Worm (Caenorhabditis elegans): ENCODE data around the gene F32G8.3.

- TF ChIP-seq him-1 (tag; optimal IDR thresholded peaks at IDR 0.05): no peak
- TF ChIP-seq dao-5 (tag; optimal IDR thresholded peaks at IDR 0.05): no peak
- no peak for TF ChIP-seq W03F9.2 (tag; optimal IDR thresholded peaks at IDR 0.05)
These were observed 7.7 kb upstream of the F32G8.3 start for ce11 chrV:10562817-10563216.

Data from whole organism, L4/young adult.